Fruit fly (Drosophila melanogaster) whole organism, embryonic: Measurements from ENCODE around the gene CG13029.

ENCODE experiments used
- CG10565 ChIP-seq: fragments of 200-800 bp; sonication (Bioruptor generic); optimal IDR thresholded peaks from 3 replicates; lab custom pipeline; 2016; ENCODE audit warnings: missing biosample characterization, mild to moderate bottlenecking, missing genetic modification characterization
- CG10654 ChIP-seq: fragments of 200-800 bp; sonication (Bioruptor generic); optimal IDR thresholded peaks from 2 replicates; lab custom pipeline; 2016; ENCODE audit warnings: missing biosample characterization, missing genetic modification characterization
- CG12071 ChIP-seq: fragments of 200-800 bp; sonication (Bioruptor generic); optimal IDR thresholded peaks from 3 replicates; lab custom pipeline; 2018; ENCODE audit warnings: missing biosample characterization, mild to moderate bottlenecking, missing genetic modification characterization
- CG13123 ChIP-seq: fragments of 200-800 bp; sonication (Bioruptor generic); optimal IDR thresholded peaks from 2 replicates; lab custom pipeline; 2016; ENCODE audit warnings: missing biosample characterization, missing genetic modification characterization
- CG14710 ChIP-seq: fragments of 200-800 bp; sonication (Bioruptor generic); optimal IDR thresholded peaks from 3 replicates; lab custom pipeline; 2019; ENCODE audit warnings: missing biosample characterization, mild to moderate bottlenecking, missing genetic modification characterization, moderate library complexity
- CG14965 ChIP-seq: fragments of 200-800 bp; sonication (Bioruptor generic); optimal IDR thresholded peaks from 2 replicates; lab custom pipeline; 2016; ENCODE audit warnings: missing biosample characterization, missing genetic modification characterization, borderline replicate concordance
- CG1529 ChIP-seq: fragments of 200-800 bp; sonication (Bioruptor generic); optimal IDR thresholded peaks from 3 replicates; lab custom pipeline; 2018; ENCODE audit warnings: missing biosample characterization, missing genetic modification characterization
- CG2678 ChIP-seq: fragments of 200-800 bp; sonication (Bioruptor generic); optimal IDR thresholded peaks from 3 replicates; lab custom pipeline; 2019; ENCODE audit warnings: missing biosample characterization, mild to moderate bottlenecking, missing genetic modification characterization, moderate library complexity
- CG31224 ChIP-seq: fragments of 200-800 bp; sonication (Bioruptor generic); IDR thresholded peaks from 2 replicates; pipeline ENCODE4 v1.3.6; 2022; ENCODE audit warnings: missing biosample characterization, missing genetic modification characterization
- CG5180 ChIP-seq: fragments of 200-800 bp; sonication (Bioruptor generic); optimal IDR thresholded peaks from 3 replicates; lab custom pipeline; 2017; ENCODE audit warnings: missing biosample characterization, missing genetic modification characterization, mild to moderate bottlenecking, moderate library complexity, missing genetic modification reagents
- CG6272 ChIP-seq: fragments of 200-800 bp; sonication (Bioruptor generic); IDR thresholded peaks from 2 replicates; pipeline ENCODE4 v1.3.6; 2022; ENCODE audit warnings: missing biosample characterization, missing genetic modification characterization
- CG8089 ChIP-seq: fragments of 200-800 bp; sonication (Bioruptor generic); optimal IDR thresholded peaks from 3 replicates; lab custom pipeline; 2016; ENCODE audit warnings: missing biosample characterization, missing genetic modification characterization
- CG8478 ChIP-seq: fragments of >200 bp; optimal IDR thresholded peaks from 2 replicates; lab custom pipeline; 2018
- Chrac-16 ChIP-seq: fragments of 200-800 bp; sonication (Bioruptor generic); optimal IDR thresholded peaks from 3 replicates; lab custom pipeline; 2016; ENCODE audit warnings: missing biosample characterization, missing genetic modification characterization
- Doc2 ChIP-seq: fragments of 200-800 bp; sonication (Bioruptor generic); IDR thresholded peaks from 2 replicates; pipeline ENCODE4 v1.3.6; 2022; ENCODE audit warnings: missing biosample characterization, missing genetic modification characterization
- Ets97D ChIP-seq: fragments of 200-800 bp; sonication (Bioruptor generic); optimal IDR thresholded peaks from 3 replicates; lab custom pipeline; 2016; ENCODE audit warnings: missing biosample characterization, missing genetic modification characterization
- Fer2 ChIP-seq: fragments of 200-800 bp; sonication (Bioruptor generic); optimal IDR thresholded peaks from 2 replicates; lab custom pipeline; 2018; ENCODE audit warnings: missing biosample characterization, mild to moderate bottlenecking, missing genetic modification characterization, moderate library complexity
- Gsc ChIP-seq: fragments of 200-800 bp; sonication (Bioruptor generic); IDR thresholded peaks from 2 replicates; pipeline ENCODE4 v1.3.6; 2022; ENCODE audit warnings: missing biosample characterization, missing genetic modification characterization
- HLH3B ChIP-seq: fragments of 200-800 bp; sonication (Bioruptor generic); IDR thresholded peaks from 2 replicates; pipeline ENCODE4 v1.3.6; 2022; ENCODE audit warnings: missing biosample characterization, missing genetic modification characterization
- HmgD ChIP-seq: fragments of 200-800 bp; sonication (Bioruptor generic); optimal IDR thresholded peaks from 3 replicates; lab custom pipeline; 2016; ENCODE audit warnings: missing biosample characterization, missing genetic modification characterization
- HmgZ ChIP-seq: fragments of 200-800 bp; sonication (Bioruptor generic); optimal IDR thresholded peaks from 2 replicates; lab custom pipeline; 2018; ENCODE audit warnings: missing biosample characterization, mild to moderate bottlenecking, missing genetic modification characterization
- Lhr ChIP-seq: fragments of 200-800 bp; sonication (Bioruptor generic); optimal IDR thresholded peaks from 3 replicates; lab custom pipeline; 2017; ENCODE audit warnings: mild to moderate bottlenecking, missing biosample characterization, missing genetic modification reagents, missing genetic modification characterization
- NK7.1 ChIP-seq: fragments of 200-800 bp; sonication (Bioruptor generic); optimal IDR thresholded peaks from 3 replicates; lab custom pipeline; 2016; ENCODE audit warnings: missing biosample characterization, missing genetic modification characterization
- Neu2 ChIP-seq: fragments of 200-800 bp; sonication (Bioruptor generic); optimal IDR thresholded peaks from 3 replicates; lab custom pipeline; 2016; ENCODE audit warnings: missing biosample characterization, missing genetic modification characterization, borderline replicate concordance
- Oli ChIP-seq: fragments of 200-800 bp; sonication (Bioruptor generic); optimal IDR thresholded peaks from 2 replicates; lab custom pipeline; 2018; ENCODE audit warnings: missing biosample characterization, mild to moderate bottlenecking, missing genetic modification characterization, moderate library complexity
- Pdp1 ChIP-seq, 2 experiments: fragments of 200-800 bp; sonication (Bioruptor generic); optimal IDR thresholded peaks; 3 replicates each; lab custom pipeline; 2016; ENCODE audit warnings: missing biosample characterization in 2 of 2, missing genetic modification characterization in 2 of 2, mild to moderate bottlenecking in 1 of 2, moderate library complexity in 1 of 2
- Ptx1 ChIP-seq: fragments of 200-800 bp; sonication (Bioruptor generic); IDR thresholded peaks from 2 replicates; pipeline ENCODE4 v1.3.6; 2022; ENCODE audit warnings: missing biosample characterization, missing genetic modification characterization
- Ravus ChIP-seq: fragments of 200-800 bp; sonication (Bioruptor generic); IDR thresholded peaks from 2 replicates; pipeline ENCODE4 v1.3.6; 2022; ENCODE audit warnings: missing biosample characterization, missing genetic modification characterization
- Tbp ChIP-seq: fragments of >200 bp; optimal IDR thresholded peaks from 2 replicates; lab custom pipeline; 2018; ENCODE audit warnings: missing biosample characterization, missing genetic modification characterization
- Xbp1 ChIP-seq: fragments of 200-800 bp; sonication (Bioruptor generic); optimal IDR thresholded peaks from 3 replicates; lab custom pipeline; 2016; ENCODE audit warnings: missing biosample characterization, mild to moderate bottlenecking, missing genetic modification characterization
- bowl ChIP-seq: fragments of 200-800 bp; sonication (Bioruptor generic); IDR thresholded peaks from 2 replicates; pipeline ENCODE4 v1.3.6; 2022; ENCODE audit warnings: missing biosample characterization, missing genetic modification characterization
- corto ChIP-seq: fragments of 200-800 bp; sonication (Bioruptor generic); optimal IDR thresholded peaks from 2 replicates; lab custom pipeline; 2016; ENCODE audit warnings: missing biosample characterization, mild to moderate bottlenecking, missing genetic modification characterization, moderate library complexity
- crol ChIP-seq: fragments of 200-800 bp; sonication (Bioruptor generic); IDR thresholded peaks from 2 replicates; pipeline ENCODE4 v1.3.6; 2022; ENCODE audit warnings: missing biosample characterization, missing genetic modification characterization
- da ChIP-seq: fragments of 200-800 bp; sonication (Bioruptor generic); optimal IDR thresholded peaks from 2 replicates; lab custom pipeline; 2016; ENCODE audit warnings: missing biosample characterization, missing genetic modification characterization
- danr ChIP-seq: fragments of 200-800 bp; sonication (Bioruptor generic); IDR thresholded peaks from 2 replicates; pipeline ENCODE4 v1.3.6; 2022; ENCODE audit warnings: missing biosample characterization, missing genetic modification characterization
- exex ChIP-seq: fragments of 200-800 bp; sonication (Bioruptor generic); optimal IDR thresholded peaks from 4 replicates; lab custom pipeline; 2018; ENCODE audit warnings: missing biosample characterization, mild to moderate bottlenecking, missing genetic modification characterization, moderate library complexity
- fd96Cb ChIP-seq: fragments of 200-800 bp; sonication (Bioruptor generic); optimal IDR thresholded peaks from 2 replicates; lab custom pipeline; 2018; ENCODE audit warnings: missing biosample characterization, mild to moderate bottlenecking, missing genetic modification characterization, moderate library complexity
- fu2 ChIP-seq: fragments of 200-800 bp; sonication (Bioruptor generic); optimal IDR thresholded peaks from 2 replicates; lab custom pipeline; 2016; ENCODE audit warnings: missing biosample characterization, missing genetic modification characterization
- gcm ChIP-seq: fragments of 200-800 bp; sonication (Bioruptor generic); optimal IDR thresholded peaks from 2 replicates; lab custom pipeline; 2019; ENCODE audit warnings: missing biosample characterization, mild to moderate bottlenecking, missing genetic modification characterization, moderate library complexity
- ham ChIP-seq: fragments of 200-800 bp; sonication (Bioruptor generic); IDR thresholded peaks from 2 replicates; pipeline ENCODE4 v1.3.6; 2022; ENCODE audit warnings: missing biosample characterization, missing genetic modification characterization
- jing ChIP-seq: fragments of 200-800 bp; sonication (Bioruptor generic); optimal IDR thresholded peaks from 2 replicates; lab custom pipeline; 2018; ENCODE audit warnings: missing biosample characterization, mild to moderate bottlenecking, missing genetic modification characterization
- kay ChIP-seq: fragments of 200-800 bp; sonication (Bioruptor generic); optimal IDR thresholded peaks from 2 replicates; lab custom pipeline; 2016; ENCODE audit warnings: missing biosample characterization, missing genetic modification characterization
- kni ChIP-seq: fragments of 200-800 bp; sonication (Bioruptor generic); optimal IDR thresholded peaks from 3 replicates; lab custom pipeline; 2017; ENCODE audit warnings: mild to moderate bottlenecking, missing biosample characterization, missing genetic modification reagents, missing genetic modification characterization
- nom ChIP-seq: fragments of 200-800 bp; sonication (Bioruptor generic); optimal IDR thresholded peaks from 2 replicates; lab custom pipeline; 2017; ENCODE audit warnings: missing biosample characterization, missing genetic modification characterization, mild to moderate bottlenecking, moderate library complexity, missing genetic modification reagents
- org-1 ChIP-seq: fragments of 200-800 bp; sonication (Bioruptor generic); optimal IDR thresholded peaks from 2 replicates; lab custom pipeline; 2017; ENCODE audit warnings: missing biosample characterization, missing genetic modification characterization
- prd ChIP-seq, 3 experiments: fragments of >200 bp in 2 of 3; fragments of 200-800 bp in 1 of 3; sonication (Bioruptor generic) in 1 of 3; optimal IDR thresholded peaks in 2 of 3; IDR thresholded peaks in 1 of 3; 2 replicates in 2 of 3; 3 replicates in 1 of 3; pipeline versions ENCODE4 v1.3.6 to Lab custom; 2017 to 2022; ENCODE audit warnings: missing biosample characterization in 1 of 3, missing genetic modification characterization in 1 of 3
- ssp ChIP-seq: fragments of 200-800 bp; sonication (Bioruptor generic); IDR thresholded peaks from 2 replicates; pipeline ENCODE4 v1.3.6; 2022; ENCODE audit warnings: missing biosample characterization, missing genetic modification characterization
- unpg ChIP-seq: fragments of 200-800 bp; sonication (Bioruptor generic); optimal IDR thresholded peaks from 3 replicates; lab custom pipeline; 2018; ENCODE audit warnings: missing biosample characterization, mild to moderate bottlenecking, missing genetic modification characterization, moderate library complexity
- vfl ChIP-seq: fragments of 200-800 bp; sonication (Bioruptor generic); optimal IDR thresholded peaks from 2 replicates; lab custom pipeline; 2016; ENCODE audit warnings: missing biosample characterization, missing genetic modification characterization
- wdn ChIP-seq: fragments of 200-800 bp; sonication (Bioruptor generic); IDR thresholded peaks from 2 replicates; pipeline ENCODE4 v1.3.6; 2022; ENCODE audit warnings: missing biosample characterization, missing genetic modification characterization
- zf30C ChIP-seq: fragments of 200-800 bp; sonication (Bioruptor generic); optimal IDR thresholded peaks from 3 replicates; lab custom pipeline; 2018; ENCODE audit warnings: missing biosample characterization, mild to moderate bottlenecking, missing genetic modification characterization

Gene CG13029

dm6 chr3L:16865123-16865831 lies 4.9 kb downstream of the CG13029 start, which contains the start of gene Lmpt (continued):
- no peak for TF ChIP-seq prd (optimal IDR thresholded peaks at IDR 0.05; lab: Kevin White, UChicago)
- TF ChIP-seq prd (GFP tag; IDR thresholded peaks at IDR 0.05; lab: Robert Waterston, UW): no peak
- TF ChIP-seq wdn: no peak
- TF ChIP-seq jing (GFP tag; lab: Kevin White, UChicago): no peak
- TF ChIP-seq HmgD (GFP tag; lab: Kevin White, UChicago): no peak
- TF ChIP-seq CG13123: no peak
- no peak for TF ChIP-seq fu2 (GFP tag; lab: Kevin White, UChicago)
- peak; percentile 49 for TF ChIP-seq Lhr
- no peak for TF ChIP-seq Oli (tag; lab: Kevin White, UChicago)
- TF ChIP-seq CG8089 (GFP tag; lab: Kevin White, UChicago): no peak
- TF ChIP-seq unpg (GFP tag; lab: Kevin White, UChicago): no peak
- TF ChIP-seq CG14710 (tag; lab: Kevin White, UChicago): peak; percentile 39
- TF ChIP-seq Ptx1 (GFP tag; lab: Robert Waterston, UW): no peak
- TF ChIP-seq HLH3B (GFP tag; lab: Robert Waterston, UW): no peak
- TF ChIP-seq CG31224 (GFP tag; lab: Robert Waterston, UW): no peak
- TF ChIP-seq CG5180 (GFP tag; lab: Kevin White, UChicago): no peak
- TF ChIP-seq Doc2: no peak
- TF ChIP-seq danr (GFP tag; lab: Robert Waterston, UW): no peak
- TF ChIP-seq ham: no peak
- no peak for TF ChIP-seq Ravus (GFP tag; lab: Robert Waterston, UW)
- TF ChIP-seq CG6272: no peak
- TF ChIP-seq CG1529 (GFP tag; lab: Kevin White, UChicago): no peak
- no peak for TF ChIP-seq ssp
- peak; percentile 5 for TF ChIP-seq nom (GFP tag; lab: Kevin White, UChicago)
- no peak for TF ChIP-seq Neu2
- no peak for TF ChIP-seq fd96Cb (tag; lab: Kevin White, UChicago)
- no peak for TF ChIP-seq corto (GFP tag; lab: Kevin White, UChicago)
- TF ChIP-seq CG10565 (GFP tag; lab: Kevin White, UChicago): no peak
- TF ChIP-seq Gsc: no peak
- TF ChIP-seq da: no peak
- TF ChIP-seq exex (tag; lab: Kevin White, UChicago): no peak
- TF ChIP-seq CG2678: no peak
- no peak for TF ChIP-seq CG14965 (GFP tag; lab: Kevin White, UChicago)
- no peak for TF ChIP-seq Fer2 (tag; lab: Kevin White, UChicago)
- peak; percentile 31 for TF ChIP-seq zf30C (GFP tag; lab: Kevin White, UChicago)
- no peak for TF ChIP-seq Tbp (GFP tag; lab: Kevin White, UChicago)
- no peak for TF ChIP-seq CG10654
- no peak for TF ChIP-seq gcm
- TF ChIP-seq kni (GFP tag; lab: Kevin White, UChicago): no peak
- TF ChIP-seq crol (GFP tag; lab: Robert Waterston, UW): no peak
- TF ChIP-seq NK7.1 (GFP tag; lab: Kevin White, UChicago): no peak
- no peak for TF ChIP-seq bowl (GFP tag; lab: Robert Waterston, UW)
- no peak for TF ChIP-seq kay
- no peak for TF ChIP-seq CG8478
- no peak for TF ChIP-seq Chrac-16 (GFP tag; lab: Kevin White, UChicago)
- no peak for TF ChIP-seq CG12071 (GFP tag; lab: Kevin White, UChicago)
- no peak for TF ChIP-seq Xbp1 (GFP tag; lab: Kevin White, UChicago)
- peak; percentile 40 for TF ChIP-seq HmgZ (tag; lab: Kevin White, UChicago)
- no peak for TF ChIP-seq org-1 (GFP tag; lab: Kevin White, UChicago)
- TF ChIP-seq vfl (GFP tag; lab: Kevin White, UChicago): no peak
- TF ChIP-seq Ets97D (GFP tag; lab: Kevin White, UChicago): peak; percentile 38
- peak in 1 of 2 experiments; percentile 45 for TF ChIP-seq Pdp1 (GFP tag; optimal IDR thresholded peaks at IDR 0.05; lab: Kevin White, UChicago)
